Worm (Caenorhabditis elegans) whole organism, L4 larva: ENCODE data around the gene C39B10.5.

Source experiments
- D1046.2 ChIP-seq: fragments of 200-800 bp; sonication (Bioruptor generic); IDR thresholded peaks from 2 replicates; pipeline ENCODE4 v1.3.6; 2022; ENCODE audit warnings: missing genetic modification characterization, missing compliant biosample characterization
- F37D6.2 ChIP-seq: sonication (generic microtip); optimal IDR thresholded peaks from 2 replicates; lab custom pipeline; 2016; ENCODE audit warnings: mild to moderate bottlenecking, missing genetic modification characterization, missing compliant biosample characterization
- R02D3.7 ChIP-seq: fragments of 150-350 bp; sonication (generic microtip); optimal IDR thresholded peaks from 3 replicates; lab custom pipeline; 2014; ENCODE audit warnings: missing biosample characterization, missing genetic modification characterization
- T20F7.1 ChIP-seq: fragments of 200-800 bp; sonication (Bioruptor generic); optimal IDR thresholded peaks from 2 replicates; lab custom pipeline; 2018; ENCODE audit warnings: mild to moderate bottlenecking, missing genetic modification characterization, missing compliant biosample characterization
- Y75B8A.6 ChIP-seq: fragments of 200-800 bp; sonication (Bioruptor generic); IDR thresholded peaks from 2 replicates; pipeline ENCODE4 v1.3.6; 2022; ENCODE audit warnings: missing genetic modification reagents, missing genetic modification characterization, missing compliant biosample characterization
- ZK546.5 ChIP-seq, 2 experiments: sonication (generic microtip); optimal IDR thresholded peaks; 2 replicates each; lab custom pipeline; 2017; ENCODE audit warnings: missing biosample characterization in 2 of 2, missing genetic modification characterization in 2 of 2
- aha-1 ChIP-seq: fragments of 150-350 bp; peaks from one replicate; lab custom pipeline; 2014; ENCODE audit warnings: missing biosample characterization, missing genetic modification characterization
- ama-1 ChIP-seq: fragments of 150-350 bp; optimal IDR thresholded peaks from 2 replicates; lab custom pipeline; 2014; ENCODE audit warnings: inconsistent platforms, mixed read lengths
- arid-1 ChIP-seq: fragments of 200-800 bp; sonication (Bioruptor generic); conservative IDR thresholded peaks from 2 replicates; pipeline ENCODE4 v1.3.6; 2022; ENCODE audit warnings: missing genetic modification reagents, missing genetic modification characterization, missing compliant biosample characterization
- attf-4 ChIP-seq: sonication (generic microtip); optimal IDR thresholded peaks from 3 replicates; lab custom pipeline; 2017; ENCODE audit warnings: missing biosample characterization, missing genetic modification characterization
- ceh-20 ChIP-seq: fragments of 200-800 bp; sonication (Bioruptor generic); IDR thresholded peaks from 2 replicates; pipeline ENCODE4 v1.3.6; 2022; ENCODE audit warnings: missing genetic modification reagents, missing genetic modification characterization, missing compliant biosample characterization
- ceh-28 ChIP-seq: fragments of 150-350 bp; optimal IDR thresholded peaks from 2 replicates; lab custom pipeline; 2014; ENCODE audit warnings: missing biosample characterization, missing genetic modification reagents, missing genetic modification characterization
- ceh-44 ChIP-seq: fragments of 200-800 bp; sonication (Bioruptor generic); IDR thresholded peaks from 2 replicates; pipeline ENCODE4 v1.3.6; 2022; ENCODE audit warnings: missing genetic modification reagents, missing genetic modification characterization, missing compliant biosample characterization
- ces-1 ChIP-seq: fragments of 150-350 bp; sonication (generic microtip); optimal IDR thresholded peaks from 4 replicates; lab custom pipeline; 2014; ENCODE audit warnings: missing biosample characterization, missing genetic modification reagents, missing genetic modification characterization
- ctbp-1 ChIP-seq: fragments of 200-800 bp; sonication (Bioruptor generic); IDR thresholded peaks from 2 replicates; pipeline ENCODE4 v1.3.6; 2022; ENCODE audit warnings: missing genetic modification reagents, missing genetic modification characterization, missing compliant biosample characterization
- dmd-6 ChIP-seq: fragments of 200-800 bp; sonication (Bioruptor generic); IDR thresholded peaks from 2 replicates; pipeline ENCODE4 v1.3.6; 2022; ENCODE audit warnings: missing genetic modification reagents, missing genetic modification characterization, missing compliant biosample characterization
- dmd-8 ChIP-seq: fragments of 200-800 bp; sonication (Bioruptor generic); IDR thresholded peaks from 2 replicates; pipeline ENCODE4 v1.3.6; 2022; ENCODE audit warnings: missing genetic modification characterization, missing compliant biosample characterization
- duxl-1 ChIP-seq: sonication (generic microtip); optimal IDR thresholded peaks from 2 replicates; lab custom pipeline; 2016; ENCODE audit warnings: mild to moderate bottlenecking, missing genetic modification characterization, moderate library complexity, missing compliant biosample characterization; ENCODE audit not compliant: poor library complexity
- dve-1 ChIP-seq: sonication (generic microtip); optimal IDR thresholded peaks from 2 replicates; lab custom pipeline; 2017; ENCODE audit warnings: antibody characterized with exemption, mild to moderate bottlenecking, missing genetic modification characterization, missing compliant biosample characterization; ENCODE audit not compliant: insufficient read depth
- fos-1 ChIP-seq: fragments of 150-350 bp; optimal IDR thresholded peaks from 2 replicates; lab custom pipeline; 2014; ENCODE audit warnings: missing biosample characterization, missing genetic modification characterization
- hif-1 ChIP-seq, 2 experiments: sonication (generic microtip); optimal IDR thresholded peaks; 2 replicates each; lab custom pipeline; 2016 to 2017; ENCODE audit warnings: missing compliant biosample characterization in 2 of 2, missing genetic modification characterization in 2 of 2, missing genetic modification reagents in 2 of 2, missing genotype in 2 of 2, mild to moderate bottlenecking in 1 of 2
- lin-15B ChIP-seq: fragments of 150-350 bp; sonication (generic microtip); optimal IDR thresholded peaks from 3 replicates; lab custom pipeline; 2014; ENCODE audit warnings: missing biosample characterization, missing genetic modification characterization
- lir-3 ChIP-seq: sonication (generic microtip); optimal IDR thresholded peaks from 2 replicates; lab custom pipeline; 2016; ENCODE audit warnings: mild to moderate bottlenecking, missing genetic modification characterization, missing compliant biosample characterization
- madf-5 ChIP-seq, 2 experiments: fragments of 200-800 bp; sonication (Bioruptor generic); IDR thresholded peaks; 2 replicates each; pipeline ENCODE4 v1.3.6; 2022; ENCODE audit warnings: missing compliant biosample characterization in 2 of 2, missing genetic modification characterization in 2 of 2
- mdt-29 ChIP-seq: fragments of 200-800 bp; sonication (Bioruptor generic); IDR thresholded peaks from 2 replicates; pipeline ENCODE4 v1.3.6; 2022; ENCODE audit warnings: missing genetic modification reagents, missing genetic modification characterization, missing compliant biosample characterization
- mep-1 ChIP-seq: fragments of 150-350 bp; sonication (generic microtip); optimal IDR thresholded peaks from 3 replicates; lab custom pipeline; 2014; ENCODE audit warnings: missing biosample characterization, missing genetic modification characterization
- mxl-3 ChIP-seq: fragments of 200-800 bp; sonication (Bioruptor generic); optimal IDR thresholded peaks from 2 replicates; lab custom pipeline; 2018; ENCODE audit warnings: mild to moderate bottlenecking, missing genetic modification characterization, missing compliant biosample characterization
- nhr-10 ChIP-seq: fragments of 150-350 bp; optimal IDR thresholded peaks from 2 replicates; lab custom pipeline; 2014; ENCODE audit warnings: missing biosample characterization, missing genetic modification characterization
- nhr-102 ChIP-seq: sonication (generic microtip); optimal IDR thresholded peaks from 2 replicates; lab custom pipeline; 2016; ENCODE audit warnings: mild to moderate bottlenecking, missing genetic modification characterization, moderate library complexity, missing compliant biosample characterization
- nhr-41 ChIP-seq: fragments of 200-800 bp; sonication (Bioruptor generic); IDR thresholded peaks from 2 replicates; pipeline ENCODE4 v1.3.6; 2022; ENCODE audit warnings: missing genetic modification reagents, missing genetic modification characterization, missing compliant biosample characterization
- nhr-6 ChIP-seq: fragments of 150-350 bp; optimal IDR thresholded peaks from 2 replicates; lab custom pipeline; 2014; ENCODE audit warnings: missing biosample characterization, missing genetic modification characterization
- pqm-1 ChIP-seq: sonication (generic microtip); optimal IDR thresholded peaks from 2 replicates; lab custom pipeline; 2017; ENCODE audit warnings: missing biosample characterization, missing genetic modification characterization
- sdz-12 ChIP-seq: fragments of 200-800 bp; sonication (Bioruptor generic); optimal IDR thresholded peaks from 2 replicates; lab custom pipeline; 2018; ENCODE audit warnings: mild to moderate bottlenecking, missing genetic modification characterization, missing compliant biosample characterization
- snpc-4 ChIP-seq: fragments of 150-350 bp; optimal IDR thresholded peaks from 2 replicates; lab custom pipeline; 2014; ENCODE audit warnings: missing biosample characterization, missing genetic modification characterization
- spr-1 ChIP-seq: sonication (generic microtip); optimal IDR thresholded peaks from 2 replicates; lab custom pipeline; 2016; ENCODE audit warnings: mild to moderate bottlenecking, missing genetic modification characterization, missing compliant biosample characterization
- unc-39 ChIP-seq: sonication (generic microtip); optimal IDR thresholded peaks from 2 replicates; lab custom pipeline; 2017; ENCODE audit warnings: missing biosample characterization, missing genetic modification characterization
- unc-62 ChIP-seq, 3 experiments: fragments of 150-350 bp in 1 of 3; sonication (generic microtip); optimal IDR thresholded peaks in 2 of 3; peaks in 1 of 3; 1 replicate in 1 of 3; 2 replicates in 2 of 3; lab custom pipeline; 2014 to 2017; ENCODE audit warnings: missing biosample characterization in 3 of 3, missing genetic modification characterization in 3 of 3, missing genetic modification reagents in 3 of 3, missing genotype in 1 of 3
- zfp-3 ChIP-seq: fragments of 200-800 bp; sonication (Bioruptor generic); conservative IDR thresholded peaks from 2 replicates; pipeline ENCODE4 v1.3.6; 2022; ENCODE audit warnings: missing genetic modification reagents, missing genetic modification characterization, missing compliant biosample characterization
- zip-2 ChIP-seq: fragments of 150-350 bp; optimal IDR thresholded peaks from 2 replicates; lab custom pipeline; 2014; ENCODE audit warnings: missing biosample characterization, missing genetic modification characterization

Gene C39B10.5

DNA sequence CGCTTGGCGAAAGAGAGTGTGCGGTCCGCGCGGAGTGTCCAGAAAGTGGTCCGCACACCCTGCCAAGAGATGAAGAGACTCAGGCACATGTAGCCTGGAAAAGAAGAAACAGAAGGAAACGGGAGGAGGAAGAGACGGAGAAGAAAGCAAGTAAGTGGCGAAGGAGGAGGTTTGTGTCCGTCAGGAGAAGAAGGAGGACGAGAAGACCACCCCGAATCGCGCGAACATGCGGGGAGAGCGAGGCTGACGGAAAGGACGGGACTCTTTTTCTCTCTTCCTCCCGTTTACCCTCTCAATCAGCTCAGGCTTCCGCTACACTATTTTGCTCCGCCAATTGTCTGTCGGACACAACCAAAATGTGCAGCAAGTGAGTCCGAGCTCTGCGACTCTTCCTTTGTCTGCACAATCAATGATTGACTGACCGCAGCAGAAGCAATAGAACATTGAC, 11.6 kb upstream of the C39B10.5 start (continued):
- peak; percentile 24; the same call in 1 of the 2 replicates for TF ChIP-seq dmd-6 (GFP tag; lab: Robert Waterston, UW)
- peak; percentile 97 for TF ChIP-seq ctbp-1 (GFP tag; lab: Robert Waterston, UW)
- peak; percentile 76 for TF ChIP-seq ceh-20 (GFP tag; lab: Robert Waterston, UW)
- no peak for TF ChIP-seq ces-1 (GFP tag; lab: Kevin White, UChicago)
- TF ChIP-seq F37D6.2 (tag; lab: Kevin White, UChicago), result peak; percentile 80
- TF ChIP-seq D1046.2, result no peak
- no peak for TF ChIP-seq zip-2 (tag; lab: Kevin White, UChicago)
- TF ChIP-seq ZK546.5 (tag; optimal IDR thresholded peaks at IDR 0.05; lab: Kevin White, UChicago), result no peak
- TF ChIP-seq Y75B8A.6, result no peak
- TF ChIP-seq fos-1 (tag; lab: Kevin White, UChicago), result no peak
- no peak for TF ChIP-seq unc-39 (tag; lab: Kevin White, UChicago)
- peak; percentile 84 for TF ChIP-seq mep-1 (tag; lab: Kevin White, UChicago)
- TF ChIP-seq mdt-29 (GFP tag; lab: Robert Waterston, UW), result no peak
- TF ChIP-seq mxl-3 (GFP tag; lab: Kevin White, UChicago), result peak; percentile 71
- no peak for TF ChIP-seq nhr-102 (tag; lab: Kevin White, UChicago)

DNA sequence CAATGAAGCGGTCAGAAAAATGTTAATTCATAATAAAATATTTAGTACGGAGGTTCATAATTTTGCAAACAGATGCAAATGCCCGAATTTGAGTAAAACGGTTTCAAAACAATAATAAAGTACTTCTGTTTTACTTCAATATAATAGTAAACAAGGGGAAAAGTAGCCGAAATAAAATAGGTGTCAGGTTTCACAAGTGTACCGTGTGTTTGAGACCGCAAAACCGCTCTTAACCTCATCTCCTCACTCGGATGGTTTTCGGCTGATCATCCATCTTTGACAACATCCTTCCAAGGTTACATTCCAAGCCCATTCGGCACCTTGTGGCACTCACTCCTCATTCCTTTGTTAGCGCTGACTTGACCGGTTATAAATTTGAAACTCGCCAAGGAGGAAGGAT, 9.7 kb upstream of the C39B10.5 start:
- TF ChIP-seq nhr-6 (tag; lab: Kevin White, UChicago) (no peak), dmd-8 (no peak)

DNA sequence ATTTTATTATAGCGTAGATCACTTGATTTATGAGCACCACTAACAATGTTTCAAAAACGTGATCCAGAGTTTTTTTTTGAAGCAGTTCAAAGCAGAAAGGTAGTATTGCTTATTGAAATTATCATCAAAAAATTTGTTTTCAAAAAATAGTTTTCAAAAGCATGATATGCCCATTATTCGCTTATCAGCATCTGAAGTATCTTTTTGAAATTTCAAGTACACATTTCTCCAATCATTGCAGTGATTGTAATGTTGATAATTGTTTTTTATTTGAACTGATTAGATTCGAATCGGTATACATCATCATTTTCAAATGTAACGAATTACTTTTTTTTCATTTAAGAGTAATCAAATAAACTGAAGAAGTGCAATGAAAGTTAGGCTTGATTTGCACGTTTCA, 6.4 kb upstream of the C39B10.5 start:
- peak; percentile 52 for TF ChIP-seq pqm-1 (tag; lab: Kevin White, UChicago)
- peak in 1 of 2 experiments; percentile 32 for TF ChIP-seq unc-62 (GFP tag; optimal IDR thresholded peaks at IDR 0.05 in 1 of 2; lab: Kevin White, UChicago)
- no peak for TF ChIP-seq unc-62 (tag; optimal IDR thresholded peaks at IDR 0.05; lab: Kevin White, UChicago)
- no peak for TF ChIP-seq R02D3.7 (tag; lab: Kevin White, UChicago)
- peak; percentile 41 for TF ChIP-seq dve-1 (tag; lab: Kevin White, UChicago)
- TF ChIP-seq aha-1 (tag; lab: Kevin White, UChicago), result peak; percentile 40
- TF ChIP-seq, all 104 proteins: peak for 4

DNA sequence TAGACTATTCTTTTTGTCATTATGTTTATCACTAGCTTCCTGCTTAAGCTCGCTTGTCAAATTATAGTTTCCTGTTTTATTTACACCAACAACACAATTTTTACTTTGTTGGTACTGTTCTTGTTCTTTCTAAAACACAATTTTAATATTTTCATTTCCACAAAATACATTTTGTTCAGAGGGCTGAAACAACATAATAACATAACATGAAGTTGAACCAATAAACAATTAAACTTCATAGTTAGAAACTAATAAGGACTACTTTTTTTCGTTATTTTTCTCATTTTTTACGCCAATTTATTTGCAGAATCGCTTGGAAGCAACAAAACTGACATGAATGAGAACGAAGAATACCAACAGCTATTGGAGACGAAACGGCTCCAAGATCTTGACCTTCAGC, 3.3 kb upstream of the C39B10.5 start, which contains the start of gene C39B10.3:
Gene C39B10.3 (plus strand): TSS at position 301 of the 400 bp plus-strand sequence.
- no peak for TF ChIP-seq hif-1 (tag; optimal IDR thresholded peaks at IDR 0.05; lab: Kevin White, UChicago)

DNA sequence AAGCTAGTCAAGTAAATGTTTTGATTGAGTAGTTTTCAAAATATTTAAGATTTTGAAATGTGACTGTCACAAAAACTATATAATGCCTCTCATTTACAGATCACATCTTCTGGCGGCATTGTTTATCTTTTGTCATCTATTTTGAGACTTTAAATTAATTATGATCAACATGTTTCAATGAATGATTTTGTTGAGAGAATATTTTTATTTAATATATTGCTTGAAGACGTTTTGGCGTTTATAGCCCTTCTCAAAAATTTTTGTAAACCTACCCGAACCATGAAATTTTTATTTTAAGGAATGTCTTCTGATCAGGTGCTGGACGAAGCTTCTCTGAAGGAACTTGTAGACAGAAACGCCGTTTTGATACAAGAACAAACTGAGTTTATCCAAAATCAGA, 2.4 kb upstream of the C39B10.5 start, which contains the start of gene C39B10.4:
Gene C39B10.4 (plus strand): TSS at position 301 of the 400 bp plus-strand sequence.
- TF ChIP-seq duxl-1 (tag; lab: Kevin White, UChicago) (no peak), fos-1 (tag; lab: Kevin White, UChicago) (no peak), unc-39 (tag; lab: Kevin White, UChicago) (no peak), sdz-12 (no peak), attf-4 (no peak), ceh-28 (tag; lab: Kevin White, UChicago) (no peak), ceh-44 (GFP tag; lab: Robert Waterston, UW) (no peak), spr-1 (no peak), arid-1 (GFP tag; lab: Robert Waterston, UW) (no peak), nhr-41 (GFP tag; lab: Robert Waterston, UW) (no peak), lir-3 (tag; lab: Kevin White, UChicago) (no peak), lin-15B (tag; lab: Kevin White, UChicago) (no peak), madf-5 (GFP tag; IDR thresholded peaks at IDR 0.05; lab: Robert Waterston, UW) (no peak), T20F7.1 (GFP tag; lab: Kevin White, UChicago) (no peak), nhr-10 (no peak), zfp-3 (GFP tag; lab: Robert Waterston, UW) (no peak), ama-1 (lab: Kevin White, UChicago) (no peak), nhr-102 (tag; lab: Kevin White, UChicago) (no peak), snpc-4 (no peak)
